Worm (Caenorhabditis elegans): ENCODE results near the gene C09H10.9.

Gene C09H10.9

ce11 chrII:11125059-11125594 is 20.9 kb downstream of the C09H10.9 start (continued):
- TF ChIP-seq Y53G8AR.9 (GFP tag; conservative IDR thresholded peaks at IDR 0.05), result 0 out of 2 replicates have a peak, but pooled peaks have one; percentile 35
- peak; percentile 79 for TF ChIP-seq B0336.3 (GFP tag; IDR thresholded peaks at IDR 0.05)
- TF ChIP-seq cebp-1 (GFP tag; IDR thresholded peaks at IDR 0.05), result no peak
- TF ChIP-seq cebp-1 (tag; optimal IDR thresholded peaks at IDR 0.05), result peak; percentile 23
- no peak for TF ChIP-seq nhr-80 (tag; optimal IDR thresholded peaks at IDR 0.05)
- TF ChIP-seq ekl-4 (GFP tag; IDR thresholded peaks at IDR 0.05), result peak; percentile 46; the same call in 1 of the 2 replicates
- peak; percentile 57 for TF ChIP-seq madf-6 (GFP tag; IDR thresholded peaks at IDR 0.05)
- TF ChIP-seq hsf-1 (GFP tag; IDR thresholded peaks at IDR 0.05), result peak; percentile 20; the same call in 1 of the 2 replicates
- TF ChIP-seq bed-1 (GFP tag; IDR thresholded peaks at IDR 0.05), result no peak
- TF ChIP-seq Y67H2A.10 (GFP tag; conservative IDR thresholded peaks at IDR 0.05), result no peak
- TF ChIP-seq rcor-1 (GFP tag; IDR thresholded peaks at IDR 0.05), result peak; percentile 38
- TF ChIP-seq pbrm-1 (GFP tag; IDR thresholded peaks at IDR 0.05), result 0 out of 2 replicates have a peak, but pooled peaks have one; percentile 20
- TF ChIP-seq lin-35 (GFP tag; optimal IDR thresholded peaks at IDR 0.05), result no peak
- no peak for TF ChIP-seq F55B11.4 (tag; optimal IDR thresholded peaks at IDR 0.05; ENCODE audit: borderline replicate concordance, insufficient read depth)
- TF ChIP-seq lag-1 (GFP tag; IDR thresholded peaks at IDR 0.05), result no peak
- TF ChIP-seq hlh-26 (GFP tag; conservative IDR thresholded peaks at IDR 0.05), result 0 out of 2 replicates have a peak, but pooled peaks have one; percentile 19
- TF ChIP-seq Y95B8A.8 (GFP tag; IDR thresholded peaks at IDR 0.05), result 0 out of 2 replicates have a peak, but pooled peaks have one; percentile 24
- TF ChIP-seq lsy-27 (tag; optimal IDR thresholded peaks at IDR 0.05; ENCODE audit: borderline replicate concordance, insufficient read depth), result no peak
- peak; percentile 21 for TF ChIP-seq atf-7 (tag; optimal IDR thresholded peaks at IDR 0.05)
- no peak for TF ChIP-seq ccch-3 (GFP tag; optimal IDR thresholded peaks at IDR 0.05)
- TF ChIP-seq D2030.7 (GFP tag; IDR thresholded peaks at IDR 0.05), result 0 out of 2 replicates have a peak, but pooled peaks have one; percentile 9
- peak; percentile 0 for TF ChIP-seq snpc-4 (GFP tag; optimal IDR thresholded peaks at IDR 0.05)
- TF ChIP-seq snpc-4 (tag; optimal IDR thresholded peaks at IDR 0.05), result peak in 1 of 4 experiments; percentile 0

DNA sequence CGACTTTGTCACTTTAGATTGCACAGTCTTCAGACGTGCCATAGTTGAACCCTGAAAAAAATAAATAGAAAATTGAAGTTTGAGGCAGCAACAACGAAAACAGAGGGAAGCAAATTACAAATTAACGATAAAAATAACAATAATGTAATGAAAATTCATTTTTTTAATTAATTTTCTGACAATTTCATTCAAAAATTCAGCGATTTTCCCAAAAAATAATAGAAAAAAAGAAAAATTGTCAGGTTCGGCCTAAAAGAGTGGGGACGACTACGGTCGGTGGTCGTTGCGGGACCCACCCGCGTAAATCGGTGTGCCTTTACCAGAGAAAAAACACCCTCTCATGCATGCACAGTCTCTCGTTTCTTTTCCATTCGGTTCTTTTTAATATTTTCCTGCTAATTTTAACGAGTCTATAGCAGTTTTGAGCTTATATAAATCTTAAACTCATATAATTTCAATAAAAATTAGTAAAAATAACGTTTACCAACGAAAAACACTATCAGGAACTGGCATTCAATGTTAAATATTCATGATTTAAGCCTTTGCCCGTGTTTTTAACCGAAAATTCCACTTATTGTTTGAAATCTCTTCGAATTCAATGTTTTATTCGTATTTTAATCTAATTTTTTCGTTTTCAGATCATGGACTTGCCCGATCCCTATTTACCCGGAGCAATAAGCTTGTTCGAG is 22.2 kb downstream of the C09H10.9 start, which contains the start of the genes rps-9 and lsm-1:
TSS of gene rps-9 (minus strand) at position 51 of the 689 bp plus-strand sequence.
TSS of gene lsm-1 (plus strand) at position 639 of the 689 bp plus-strand sequence.
- TF ChIP-seq F49E8.2 (tag; optimal IDR thresholded peaks at IDR 0.05; ENCODE audit: insufficient read depth) (peak; percentile 33), lsl-1 (GFP tag; optimal IDR thresholded peaks at IDR 0.05) (peak; percentile 85), repo-1 (tag; optimal IDR thresholded peaks at IDR 0.05) (no peak), F52B5.7 (tag; optimal IDR thresholded peaks at IDR 0.05) (no peak), C17E4.6 (GFP tag; IDR thresholded peaks at IDR 0.05) (no peak), madf-8 (GFP tag; conservative IDR thresholded peaks at IDR 0.05) (0 out of 2 replicates have a peak, but pooled peaks have one; percentile 19), lin-54 (GFP tag; optimal IDR thresholded peaks at IDR 0.05) (peak; percentile 40), F33H1.4 (GFP tag; IDR thresholded peaks at IDR 0.05) (peak; percentile 94), madf-6 (GFP tag; IDR thresholded peaks at IDR 0.05) (peak; percentile 65), snpc-1.1 (tag; optimal IDR thresholded peaks at IDR 0.05; ENCODE audit: insufficient read depth) (peak; percentile 8), ztf-26 (tag; optimal IDR thresholded peaks at IDR 0.05) (no peak), ceh-91 (GFP tag; IDR thresholded peaks at IDR 0.05) (peak; percentile 70), F22D6.2 (tag; optimal IDR thresholded peaks at IDR 0.05) (no peak), snpc-1.3 (tag; optimal IDR thresholded peaks at IDR 0.05; ENCODE audit: insufficient read depth) (peak; percentile 10), hmg-1.2 (GFP tag; IDR thresholded peaks at IDR 0.05) (peak; percentile 97), cebp-1 (GFP tag; IDR thresholded peaks at IDR 0.05) (no peak), cebp-1 (tag; optimal IDR thresholded peaks at IDR 0.05) (peak; percentile 11), attf-5 (GFP tag; optimal IDR thresholded peaks at IDR 0.05) (peak; percentile 42), T07F8.4 (tag; optimal IDR thresholded peaks at IDR 0.05) (no peak), B0261.1 (tag; optimal IDR thresholded peaks at IDR 0.05) (no peak), zim-3 (tag; optimal IDR thresholded peaks at IDR 0.05) (no peak), mcd-1 (GFP tag; IDR thresholded peaks at IDR 0.05) (peak; percentile 69), pbrm-1 (GFP tag; IDR thresholded peaks at IDR 0.05) (peak; percentile 6; the same call in 1 of the 2 replicates), tbp1 (GFP tag; optimal IDR thresholded peaks at IDR 0.05) (peak; percentile 36), lin-35 (GFP tag; optimal IDR thresholded peaks at IDR 0.05) (peak in 1 of 3 experiments; percentile 31), madf-10 (tag; optimal IDR thresholded peaks at IDR 0.05) (no peak), snpc-4 (GFP tag; optimal IDR thresholded peaks at IDR 0.05) (no peak), snpc-4 (tag; optimal IDR thresholded peaks at IDR 0.05) (peak in 2 of 4 experiments; percentile 39 to 46)
